Worm (Caenorhabditis elegans) whole organism, L3 larva: ENCODE measurements around the gene txt-11.

Experiments used
- R02D3.7 ChIP-seq: fragments of 150-350 bp; optimal IDR thresholded peaks from 2 replicates; lab custom pipeline; 2014; ENCODE audit warnings: missing biosample characterization, missing genetic modification characterization
- aly-2 ChIP-seq: fragments of 150-350 bp; optimal IDR thresholded peaks from 2 replicates; lab custom pipeline; 2014; ENCODE audit warnings: missing biosample characterization, missing genetic modification characterization
- ama-1 ChIP-seq: fragments of 150-350 bp; optimal IDR thresholded peaks from 2 replicates; lab custom pipeline; 2018
- egl-5 ChIP-seq: fragments of 150-350 bp; optimal IDR thresholded peaks from 2 replicates; lab custom pipeline; 2017; ENCODE audit warnings: missing biosample characterization, missing genetic modification reagents, missing genetic modification characterization, inconsistent platforms
- nhr-25 ChIP-seq: sonication (generic microtip); optimal IDR thresholded peaks from 2 replicates; lab custom pipeline; 2017; ENCODE audit warnings: missing biosample characterization, missing genetic modification characterization

- TF ChIP-seq R02D3.7 (tag; lab: Kevin White, UChicago) (no peak), ama-1 (lab: Kevin White, UChicago) (no peak), nhr-25 (tag; lab: Kevin White, UChicago) (no peak), egl-5 (tag; lab: Kevin White, UChicago) (no peak), aly-2 (no peak)
Measured at ce11 chrV:3398314-3398713, 14.8 kb upstream of the txt-11 start, which contains the start of gene T20D4.11.
